Worm (Caenorhabditis elegans) whole organism, L2 larva: Measurements from ENCODE around the gene rig-4.

Experiments used
- R02D3.7 ChIP-seq: fragments of 150-350 bp; optimal IDR thresholded peaks from 2 replicates; lab custom pipeline; 2014; ENCODE audit warnings: missing biosample characterization, missing genetic modification characterization
- aly-2 ChIP-seq: fragments of 150-350 bp; optimal IDR thresholded peaks from 2 replicates; lab custom pipeline; 2014; ENCODE audit warnings: missing biosample characterization, missing genetic modification characterization
- elt-1 ChIP-seq: fragments of 150-350 bp; optimal IDR thresholded peaks from 2 replicates; lab custom pipeline; 2014; ENCODE audit warnings: missing biosample characterization, missing genetic modification characterization
- nhr-12 ChIP-seq: fragments of 150-350 bp; optimal IDR thresholded peaks from 2 replicates; lab custom pipeline; 2014; ENCODE audit warnings: missing biosample characterization, missing genetic modification characterization
- snpc-4 ChIP-seq: fragments of 150-350 bp; optimal IDR thresholded peaks from 2 replicates; lab custom pipeline; 2014; ENCODE audit warnings: missing biosample characterization, missing genetic modification characterization
- unc-39 ChIP-seq: fragments of 150-350 bp; optimal IDR thresholded peaks from 2 replicates; lab custom pipeline; 2014; ENCODE audit warnings: missing biosample characterization, missing genetic modification characterization

DNA sequence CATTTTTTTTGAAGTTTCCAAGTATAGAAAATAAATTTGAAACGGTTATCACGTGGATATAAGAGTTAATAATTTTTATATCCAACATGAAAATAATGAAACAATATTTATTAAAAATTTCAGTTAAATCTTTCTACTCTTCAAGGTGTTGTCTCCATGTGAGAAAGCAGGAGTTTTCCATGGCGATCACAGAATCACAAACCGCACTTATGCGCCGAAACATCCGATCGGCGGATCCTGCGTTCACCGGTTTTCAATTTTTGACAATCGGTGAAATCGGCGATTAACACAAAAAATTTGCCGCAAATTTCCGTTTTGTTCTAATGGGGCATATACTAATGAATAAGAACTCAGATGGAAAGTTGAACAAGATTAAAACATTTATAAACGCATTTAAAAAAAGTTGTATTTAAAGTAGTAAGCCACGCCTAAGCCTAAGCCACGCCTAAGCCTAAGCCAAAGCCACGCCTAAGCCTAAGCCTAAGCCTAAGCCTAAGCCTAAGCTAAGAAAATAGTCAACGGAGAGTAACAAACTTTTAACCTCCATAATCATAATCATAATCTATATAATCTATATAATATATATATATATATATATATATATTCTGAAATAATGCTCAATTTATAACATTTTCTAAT is 18.2 kb upstream of the rig-4 start, which contains the start of gene C26B2.2:
- TF ChIP-seq unc-39 (tag; lab: Kevin White, UChicago) = no peak
- TF ChIP-seq elt-1 (tag; lab: Kevin White, UChicago) = no peak
- TF ChIP-seq snpc-4 (tag; lab: Kevin White, UChicago) = no peak
- no peak for TF ChIP-seq aly-2
- no peak for TF ChIP-seq R02D3.7
- TF ChIP-seq nhr-12 (tag; lab: Kevin White, UChicago) = no peak
